In the genomic region with DNA sequence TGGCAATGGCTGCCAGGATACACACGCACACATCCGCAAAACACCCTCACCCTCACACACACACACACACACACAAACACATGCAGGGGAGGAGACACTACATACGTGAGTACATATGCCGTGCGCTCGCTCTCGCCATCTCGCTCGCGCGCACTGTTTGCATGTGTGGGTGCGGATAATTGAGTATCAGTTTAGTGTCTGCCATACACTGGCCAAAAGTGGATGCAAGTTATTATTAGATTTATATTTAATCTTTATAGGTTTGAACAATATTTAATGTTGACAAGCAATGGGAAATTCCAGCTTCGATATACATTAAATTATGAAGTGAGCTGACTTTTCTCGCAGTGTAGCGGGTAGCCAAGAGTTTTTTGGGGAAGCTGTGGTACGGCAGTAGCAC, we compare ENCODE assay signal across 1 fruit fly cellular context.
A peak's percentile ranks its signal among the peaks of the same experiment; 100 is the strongest.
TF ChIP-seq lines count a peak whose summit lies in the region.

No protein-coding gene starts in this region.

TF ChIP-seq in whole organism, embryonic, 481 proteins besides CTCF, POLR2A, EP300 and RAD21 (continued from another document and continues in another):
- TF ChIP-seq Dad (GFP tag; optimal IDR thresholded peaks at IDR 0.05; lab: Kevin White, UChicago), result peak; percentile 37
- TF ChIP-seq zf30C (GFP tag; optimal IDR thresholded peaks at IDR 0.05; lab: Kevin White, UChicago), result peak; percentile 77
- TF ChIP-seq CG15479 (GFP tag; optimal IDR thresholded peaks at IDR 0.05; lab: Kevin White, UChicago), result peak; percentile 18
- no peak for TF ChIP-seq al (GFP tag; IDR thresholded peaks at IDR 0.05; lab: Robert Waterston, UW)
- TF ChIP-seq CG4707 (GFP tag; optimal IDR thresholded peaks at IDR 0.05; lab: Kevin White, UChicago), result peak; percentile 40
- TF ChIP-seq CG8924 (tag; optimal IDR thresholded peaks at IDR 0.05; lab: Kevin White, UChicago), result peak; percentile 77
- TF ChIP-seq CG6683 (GFP tag; optimal IDR thresholded peaks at IDR 0.05; lab: Kevin White, UChicago), result peak; percentile 24
- TF ChIP-seq luna (GFP tag; optimal IDR thresholded peaks at IDR 0.05; lab: Kevin White, UChicago), result no peak
- TF ChIP-seq Optix (GFP tag; IDR thresholded peaks at IDR 0.05; lab: Robert Waterston, UW), result 0 out of 3 replicates have a peak, but pooled peaks have one; percentile 36
- no peak for TF ChIP-seq dm (GFP tag; optimal IDR thresholded peaks at IDR 0.05; lab: Kevin White, UChicago)
- TF ChIP-seq zen2 (GFP tag; IDR thresholded peaks at IDR 0.05; lab: Robert Waterston, UW; ENCODE audit: partially characterized antibody), result no peak
- no peak for TF ChIP-seq sqz (GFP tag; optimal IDR thresholded peaks at IDR 0.05; lab: Kevin White, UChicago)
- TF ChIP-seq seq (GFP tag; IDR thresholded peaks at IDR 0.05; lab: Robert Waterston, UW), result peak; percentile 68
- TF ChIP-seq trh (GFP tag; optimal IDR thresholded peaks at IDR 0.05; lab: Kevin White, UChicago), result no peak
- TF ChIP-seq kay (GFP tag; optimal IDR thresholded peaks at IDR 0.05; lab: Kevin White, UChicago), result no peak
- TF ChIP-seq tx (GFP tag; optimal IDR thresholded peaks at IDR 0.05; lab: Kevin White, UChicago), result no peak
- TF ChIP-seq corto (GFP tag; optimal IDR thresholded peaks at IDR 0.05; lab: Kevin White, UChicago), result no peak
- TF ChIP-seq CkIIα-i1 (GFP tag; IDR thresholded peaks at IDR 0.05; lab: Robert Waterston, UW), result no peak
- TF ChIP-seq fu2 (GFP tag; optimal IDR thresholded peaks at IDR 0.05; lab: Kevin White, UChicago), result no peak
- TF ChIP-seq Opbp (GFP tag; IDR thresholded peaks at IDR 0.05; lab: Robert Waterston, UW; ENCODE audit: partially characterized antibody), result no peak
- peak; percentile 46 for TF ChIP-seq Max (GFP tag; optimal IDR thresholded peaks at IDR 0.05; lab: Kevin White, UChicago)
- TF ChIP-seq Hr51 (GFP tag; optimal IDR thresholded peaks at IDR 0.05; lab: Kevin White, UChicago), result peak; percentile 17 to 52
- no peak for TF ChIP-seq zfh2 (GFP tag; optimal IDR thresholded peaks at IDR 0.05; lab: Kevin White, UChicago)
- peak; percentile 33 for TF ChIP-seq Sox100B (GFP tag; optimal IDR thresholded peaks at IDR 0.05; lab: Kevin White, UChicago)
- peak; percentile 28 for TF ChIP-seq CG9437 (GFP tag; optimal IDR thresholded peaks at IDR 0.05; lab: Kevin White, UChicago)
- no peak for TF ChIP-seq wek (GFP tag; optimal IDR thresholded peaks at IDR 0.05; lab: Kevin White, UChicago)
- TF ChIP-seq br (optimal IDR thresholded peaks at IDR 0.05; lab: Kevin White, UChicago), result no peak
- no peak for TF ChIP-seq ato (GFP tag; IDR thresholded peaks at IDR 0.05; lab: Robert Waterston, UW; ENCODE audit: partially characterized antibody)
- TF ChIP-seq MTF-1 (GFP tag; optimal IDR thresholded peaks at IDR 0.05; lab: Kevin White, UChicago; ENCODE audit: borderline replicate concordance), result peak; percentile 15
- peak; percentile 57 for TF ChIP-seq CG17328 (GFP tag; IDR thresholded peaks at IDR 0.05; lab: Robert Waterston, UW)
- peak; percentile 63; the same call in 1 of the 2 replicates for TF ChIP-seq ranshi (GFP tag; IDR thresholded peaks at IDR 0.05; lab: Robert Waterston, UW)
- TF ChIP-seq Bgb (GFP tag; IDR thresholded peaks at IDR 0.05; lab: Robert Waterston, UW; ENCODE audit: partially characterized antibody), result no peak
- peak; percentile 67 for TF ChIP-seq CG12391 (tag; optimal IDR thresholded peaks at IDR 0.05; lab: Kevin White, UChicago)
- peak; percentile 53 for TF ChIP-seq CG4820 (GFP tag; optimal IDR thresholded peaks at IDR 0.05; lab: Kevin White, UChicago)
- TF ChIP-seq mld (GFP tag; IDR thresholded peaks at IDR 0.05; lab: Robert Waterston, UW; ENCODE audit: partially characterized antibody), result no peak
- TF ChIP-seq CG12744 (GFP tag; optimal IDR thresholded peaks at IDR 0.05; lab: Kevin White, UChicago), result peak; percentile 16
- TF ChIP-seq CG15073 (GFP tag; optimal IDR thresholded peaks at IDR 0.05; lab: Kevin White, UChicago), result no peak
- TF ChIP-seq CG6813 (GFP tag; optimal IDR thresholded peaks at IDR 0.05; lab: Kevin White, UChicago), result peak; percentile 77
- peak; percentile 34; the same call in 1 of the 2 replicates for TF ChIP-seq Gsc (GFP tag; IDR thresholded peaks at IDR 0.05; lab: Robert Waterston, UW)
- no peak for TF ChIP-seq ERR (GFP tag; optimal IDR thresholded peaks at IDR 0.05; lab: Kevin White, UChicago)
- no peak for TF ChIP-seq CG31388 (GFP tag; optimal IDR thresholded peaks at IDR 0.05; lab: Kevin White, UChicago)
- TF ChIP-seq CG32772 (GFP tag; IDR thresholded peaks at IDR 0.05; lab: Robert Waterston, UW), result peak; percentile 59
- no peak for TF ChIP-seq Trl (optimal IDR thresholded peaks at IDR 0.05; lab: Kevin White, UChicago)
- TF ChIP-seq Trl (GFP tag; optimal IDR thresholded peaks at IDR 0.05; lab: Kevin White, UChicago), result peak; percentile 3
- TF ChIP-seq Meics (GFP tag; optimal IDR thresholded peaks at IDR 0.05; lab: Kevin White, UChicago), result peak; percentile 64
- TF ChIP-seq CG5245 (GFP tag; optimal IDR thresholded peaks at IDR 0.05; lab: Kevin White, UChicago), result peak; percentile 33
- TF ChIP-seq grau (tag; optimal IDR thresholded peaks at IDR 0.05; lab: Kevin White, UChicago), result peak; percentile 70
- no peak for TF ChIP-seq cad (GFP tag; optimal IDR thresholded peaks at IDR 0.05; lab: Kevin White, UChicago)
- no peak for TF ChIP-seq ftz-f1 (GFP tag; optimal IDR thresholded peaks at IDR 0.05; lab: Kevin White, UChicago)
- no peak for TF ChIP-seq gt (GFP tag; IDR thresholded peaks at IDR 0.05; lab: Robert Waterston, UW)
- no peak for TF ChIP-seq jigr1 (GFP tag; IDR thresholded peaks at IDR 0.05; lab: Robert Waterston, UW)
- peak; percentile 34; the same call in 1 of the 3 replicates for TF ChIP-seq Aef1 (GFP tag; IDR thresholded peaks at IDR 0.05; lab: Robert Waterston, UW)
- peak; percentile 54 for TF ChIP-seq gcm (GFP tag; optimal IDR thresholded peaks at IDR 0.05; lab: Kevin White, UChicago)
- peak; percentile 70 for TF ChIP-seq slbo (GFP tag; IDR thresholded peaks at IDR 0.05; lab: Robert Waterston, UW)
- TF ChIP-seq lbe (GFP tag; optimal IDR thresholded peaks at IDR 0.05; lab: Kevin White, UChicago), result no peak
- TF ChIP-seq CG4404 (GFP tag; IDR thresholded peaks at IDR 0.05; lab: Robert Waterston, UW), result peak; percentile 71
- TF ChIP-seq Spps (tag; optimal IDR thresholded peaks at IDR 0.05; lab: Kevin White, UChicago), result peak; percentile 42
- peak; percentile 57 for TF ChIP-seq ara (GFP tag; IDR thresholded peaks at IDR 0.05; lab: Robert Waterston, UW)
- peak; percentile 3 for TF ChIP-seq CG16863 (GFP tag; optimal IDR thresholded peaks at IDR 0.05; lab: Kevin White, UChicago)
- TF ChIP-seq tio (GFP tag; optimal IDR thresholded peaks at IDR 0.05; lab: Kevin White, UChicago), result peak; percentile 31
- no peak for TF ChIP-seq hkb (optimal IDR thresholded peaks at IDR 0.05; lab: Kevin White, UChicago)
- TF ChIP-seq hkb (GFP tag; IDR thresholded peaks at IDR 0.05; lab: Robert Waterston, UW), result peak; percentile 71
- TF ChIP-seq phol (tag; optimal IDR thresholded peaks at IDR 0.05; lab: Kevin White, UChicago), result peak; percentile 78
- TF ChIP-seq Lpt (GFP tag; optimal IDR thresholded peaks at IDR 0.05; lab: Kevin White, UChicago), result no peak
- peak; percentile 79 for TF ChIP-seq CG10979 (tag; optimal IDR thresholded peaks at IDR 0.05; lab: Kevin White, UChicago)
- peak; percentile 72 for TF ChIP-seq CG15269 (tag; optimal IDR thresholded peaks at IDR 0.05; lab: Kevin White, UChicago)
- TF ChIP-seq ken (GFP tag; IDR thresholded peaks at IDR 0.05; lab: Robert Waterston, UW), result peak; percentile 59; the same call in 1 of the 3 replicates
- TF ChIP-seq sd (tag; optimal IDR thresholded peaks at IDR 0.05; lab: Kevin White, UChicago), result no peak
- TF ChIP-seq oc (tag; optimal IDR thresholded peaks at IDR 0.05; lab: Kevin White, UChicago), result peak; percentile 13
- peak; percentile 53 for TF ChIP-seq CG15514 (GFP tag; optimal IDR thresholded peaks at IDR 0.05; lab: Kevin White, UChicago)
- TF ChIP-seq Scr (GFP tag; IDR thresholded peaks at IDR 0.05; lab: Robert Waterston, UW; ENCODE audit: partially characterized antibody), result 0 out of 2 replicates have a peak, but pooled peaks have one; percentile 11
- TF ChIP-seq Drgx (GFP tag; IDR thresholded peaks at IDR 0.05; lab: Robert Waterston, UW), result no peak
- no peak for TF ChIP-seq pfk (GFP tag; optimal IDR thresholded peaks at IDR 0.05; lab: Kevin White, UChicago)
- TF ChIP-seq Eip74EF (GFP tag; optimal IDR thresholded peaks at IDR 0.05; lab: Kevin White, UChicago), result no peak
- TF ChIP-seq ham (GFP tag; IDR thresholded peaks at IDR 0.05; lab: Robert Waterston, UW), result no peak
- TF ChIP-seq jumu (GFP tag; optimal IDR thresholded peaks at IDR 0.05; lab: Kevin White, UChicago), result no peak
- no peak for TF ChIP-seq CG6654 (GFP tag; optimal IDR thresholded peaks at IDR 0.05; lab: Kevin White, UChicago)
- TF ChIP-seq fd96Cb (tag; optimal IDR thresholded peaks at IDR 0.05; lab: Kevin White, UChicago), result peak; percentile 69
- peak; percentile 30 for TF ChIP-seq CG18764 (GFP tag; optimal IDR thresholded peaks at IDR 0.05; lab: Kevin White, UChicago)
- TF ChIP-seq HLHmδ (GFP tag; optimal IDR thresholded peaks at IDR 0.05; lab: Kevin White, UChicago), result no peak
- peak; percentile 15 for TF ChIP-seq CG1647 (GFP tag; optimal IDR thresholded peaks at IDR 0.05; lab: Kevin White, UChicago)
- no peak for TF ChIP-seq B-H1 (GFP tag; IDR thresholded peaks at IDR 0.05; lab: Robert Waterston, UW)
- TF ChIP-seq Jarid2 (GFP tag; optimal IDR thresholded peaks at IDR 0.05; lab: Kevin White, UChicago), result peak; percentile 25
- TF ChIP-seq h (optimal IDR thresholded peaks at IDR 0.05; lab: Kevin White, UChicago), result no peak
- 0 out of 2 replicates have a peak, but pooled peaks have one; percentile 33 for TF ChIP-seq CG10321 (GFP tag; IDR thresholded peaks at IDR 0.05; lab: Robert Waterston, UW)
- TF ChIP-seq CG7271 (tag; optimal IDR thresholded peaks at IDR 0.05; lab: Kevin White, UChicago), result peak; percentile 35
- TF ChIP-seq Bteb2 (GFP tag; optimal IDR thresholded peaks at IDR 0.05; lab: Kevin White, UChicago), result peak; percentile 20
- no peak for TF ChIP-seq ash1 (GFP tag; optimal IDR thresholded peaks at IDR 0.05; lab: Kevin White, UChicago)
- TF ChIP-seq row (GFP tag; IDR thresholded peaks at IDR 0.05; lab: Robert Waterston, UW), result peak; percentile 69
- TF ChIP-seq vvl (GFP tag; IDR thresholded peaks at IDR 0.05; lab: Robert Waterston, UW), result peak; percentile 81
- TF ChIP-seq CG1602 (GFP tag; optimal IDR thresholded peaks at IDR 0.05; lab: Kevin White, UChicago), result peak; percentile 31
- peak; percentile 36; the same call in 1 of the 2 replicates for TF ChIP-seq CG8765 (GFP tag; IDR thresholded peaks at IDR 0.05; lab: Robert Waterston, UW)
- no peak for TF ChIP-seq fru (optimal IDR thresholded peaks at IDR 0.05; lab: Kevin White, UChicago)
- TF ChIP-seq CG10147 (GFP tag; optimal IDR thresholded peaks at IDR 0.05; lab: Kevin White, UChicago), result peak; percentile 60
- peak; percentile 19 for TF ChIP-seq Deaf1 (tag; optimal IDR thresholded peaks at IDR 0.05; lab: Kevin White, UChicago)
- peak; percentile 74 for TF ChIP-seq CG18262 (tag; optimal IDR thresholded peaks at IDR 0.05; lab: Kevin White, UChicago)
- no peak for TF ChIP-seq ab (GFP tag; optimal IDR thresholded peaks at IDR 0.05; lab: Kevin White, UChicago)
- 0 out of 2 replicates have a peak, but pooled peaks have one; percentile 23 for TF ChIP-seq E2f2 (GFP tag; IDR thresholded peaks at IDR 0.05; lab: Robert Waterston, UW)
- peak; percentile 49; the same call in 1 of the 3 replicates for TF ChIP-seq CG34422 (GFP tag; IDR thresholded peaks at IDR 0.05; lab: Robert Waterston, UW)
- no peak for TF ChIP-seq klu (GFP tag; IDR thresholded peaks at IDR 0.05; lab: Robert Waterston, UW)
- peak; percentile 68 for TF ChIP-seq Ada2b (GFP tag; IDR thresholded peaks at IDR 0.05; lab: Robert Waterston, UW)
- TF ChIP-seq CG9876 (GFP tag; optimal IDR thresholded peaks at IDR 0.05; lab: Kevin White, UChicago), result no peak
- TF ChIP-seq CG6791 (GFP tag; IDR thresholded peaks at IDR 0.05; lab: Robert Waterston, UW; ENCODE audit: partially characterized antibody), result no peak
- no peak for TF ChIP-seq cas (GFP tag; IDR thresholded peaks at IDR 0.05; lab: Robert Waterston, UW)
- no peak for TF ChIP-seq HLH54F (GFP tag; optimal IDR thresholded peaks at IDR 0.05; lab: Kevin White, UChicago)
- TF ChIP-seq MESR4 (GFP tag; optimal IDR thresholded peaks at IDR 0.05; lab: Kevin White, UChicago), result no peak
- TF ChIP-seq CG9609 (GFP tag; optimal IDR thresholded peaks at IDR 0.05; lab: Kevin White, UChicago), result no peak
- peak; percentile 45 for TF ChIP-seq CG12071 (GFP tag; optimal IDR thresholded peaks at IDR 0.05; lab: Kevin White, UChicago)
- peak; percentile 42 for TF ChIP-seq CG13894 (tag; optimal IDR thresholded peaks at IDR 0.05; lab: Kevin White, UChicago)
- no peak for TF ChIP-seq Awh (GFP tag; IDR thresholded peaks at IDR 0.05; lab: Robert Waterston, UW)
- peak; percentile 67 for TF ChIP-seq CG13296 (GFP tag; optimal IDR thresholded peaks at IDR 0.05; lab: Kevin White, UChicago)
- no peak for TF ChIP-seq grn (GFP tag; optimal IDR thresholded peaks at IDR 0.05; lab: Kevin White, UChicago)
- no peak for TF ChIP-seq CG9797 (GFP tag; optimal IDR thresholded peaks at IDR 0.05; lab: Kevin White, UChicago)
- peak; percentile 50 for TF ChIP-seq onecut (GFP tag; IDR thresholded peaks at IDR 0.05; lab: Robert Waterston, UW)
- TF ChIP-seq CG30403 (GFP tag; optimal IDR thresholded peaks at IDR 0.05; lab: Kevin White, UChicago), result peak; percentile 60
- no peak for TF ChIP-seq Hmx (GFP tag; optimal IDR thresholded peaks at IDR 0.05; lab: Kevin White, UChicago)
- no peak for TF ChIP-seq exex (tag; optimal IDR thresholded peaks at IDR 0.05; lab: Kevin White, UChicago)
- no peak for TF ChIP-seq p53 (GFP tag; optimal IDR thresholded peaks at IDR 0.05; lab: Kevin White, UChicago)
- no peak for TF ChIP-seq crc (GFP tag; optimal IDR thresholded peaks at IDR 0.05; lab: Kevin White, UChicago)
- TF ChIP-seq GATAe (GFP tag; conservative IDR thresholded peaks at IDR 0.05; lab: Robert Waterston, UW), result no peak
- no peak for TF ChIP-seq shn (GFP tag; optimal IDR thresholded peaks at IDR 0.05; lab: Kevin White, UChicago)
- no peak for TF ChIP-seq CG3838 (GFP tag; optimal IDR thresholded peaks at IDR 0.05; lab: Kevin White, UChicago)
- TF ChIP-seq CG5953 (GFP tag; IDR thresholded peaks at IDR 0.05; lab: Robert Waterston, UW), result 0 out of 2 replicates have a peak, but pooled peaks have one; percentile 22
- TF ChIP-seq sc (optimal IDR thresholded peaks at IDR 0.05; lab: Kevin White, UChicago), result no peak
- TF ChIP-seq sc (GFP tag; optimal IDR thresholded peaks at IDR 0.05; lab: Kevin White, UChicago), result no peak
- peak; percentile 20 for TF ChIP-seq CG8281 (tag; optimal IDR thresholded peaks at IDR 0.05; lab: Kevin White, UChicago)
- peak; percentile 29 for TF ChIP-seq odd (GFP tag; optimal IDR thresholded peaks at IDR 0.05; lab: Kevin White, UChicago)
- TF ChIP-seq CG15696 (tag; optimal IDR thresholded peaks at IDR 0.05; lab: Kevin White, UChicago), result peak; percentile 85
